Worm (Caenorhabditis elegans) whole organism, L3 larva: Measurements from ENCODE around the gene pkc-1.

Experiments used
- R02D3.7 ChIP-seq: fragments of 150-350 bp; optimal IDR thresholded peaks from 2 replicates; lab custom pipeline; 2014; ENCODE audit warnings: missing biosample characterization, missing genetic modification characterization
- ZK546.5 ChIP-seq: sonication (generic microtip); optimal IDR thresholded peaks from 2 replicates; lab custom pipeline; 2017; ENCODE audit warnings: missing biosample characterization, missing genetic modification characterization
- aly-2 ChIP-seq: fragments of 150-350 bp; optimal IDR thresholded peaks from 2 replicates; lab custom pipeline; 2014; ENCODE audit warnings: missing biosample characterization, missing genetic modification characterization
- ama-1 ChIP-seq: fragments of 150-350 bp; optimal IDR thresholded peaks from 2 replicates; lab custom pipeline; 2018
- ceh-16 ChIP-seq: sonication (generic microtip); optimal IDR thresholded peaks from 2 replicates; lab custom pipeline; 2017; ENCODE audit warnings: missing biosample characterization, missing genetic modification characterization
- ceh-28 ChIP-seq: fragments of 150-350 bp; optimal IDR thresholded peaks from 2 replicates; lab custom pipeline; 2014; ENCODE audit warnings: missing biosample characterization, missing genetic modification reagents, missing genetic modification characterization
- ceh-82 ChIP-seq: fragments of 150-350 bp; optimal IDR thresholded peaks from 2 replicates; lab custom pipeline; 2014; ENCODE audit warnings: missing biosample characterization, missing genetic modification characterization
- daf-12 ChIP-seq: fragments of 150-350 bp; optimal IDR thresholded peaks from 2 replicates; lab custom pipeline; 2014; ENCODE audit warnings: missing biosample characterization, missing genetic modification reagents, missing genetic modification characterization
- egl-27 ChIP-seq: sonication (generic microtip); optimal IDR thresholded peaks from 4 replicates; lab custom pipeline; 2017; ENCODE audit warnings: missing biosample characterization, missing genetic modification reagents, missing genetic modification characterization
- egl-5 ChIP-seq: fragments of 150-350 bp; optimal IDR thresholded peaks from 2 replicates; lab custom pipeline; 2017; ENCODE audit warnings: missing biosample characterization, missing genetic modification reagents, missing genetic modification characterization, inconsistent platforms
- elt-2 ChIP-seq: sonication (generic microtip); optimal IDR thresholded peaks from 2 replicates; lab custom pipeline; 2016; ENCODE audit warnings: missing genetic modification reagents, mild to moderate bottlenecking, missing genetic modification characterization, missing compliant biosample characterization
- elt-3 ChIP-seq, 3 experiments: fragments of 150-350 bp in 1 of 3; sonication (generic microtip) in 2 of 3; optimal IDR thresholded peaks; 2 replicates in 2 of 3; 4 replicates in 1 of 3; lab custom pipeline; 2014 to 2017; ENCODE audit warnings: missing biosample characterization in 3 of 3, missing genetic modification characterization in 3 of 3
- eor-1 ChIP-seq, 2 experiments: fragments of 150-350 bp; optimal IDR thresholded peaks; 2 replicates each; lab custom pipeline; 2014 to 2018; ENCODE audit warnings: missing biosample characterization in 2 of 2, missing genetic modification characterization in 2 of 2
- fkh-2 ChIP-seq: fragments of 150-350 bp; optimal IDR thresholded peaks from 2 replicates; lab custom pipeline; 2014; ENCODE audit warnings: missing biosample characterization, missing genetic modification reagents, missing genetic modification characterization
- fos-1 ChIP-seq: fragments of 150-350 bp; optimal IDR thresholded peaks from 2 replicates; lab custom pipeline; 2014; ENCODE audit warnings: missing biosample characterization, missing genetic modification characterization
- hmg-11 ChIP-seq: sonication (generic microtip); optimal IDR thresholded peaks from 2 replicates; lab custom pipeline; 2016; ENCODE audit warnings: missing genetic modification characterization, missing compliant biosample characterization
- jun-1 ChIP-seq: fragments of 150-350 bp; optimal IDR thresholded peaks from 2 replicates; lab custom pipeline; 2014; ENCODE audit warnings: missing biosample characterization, missing genetic modification reagents, missing genetic modification characterization
- lin-15B ChIP-seq: fragments of 150-350 bp; optimal IDR thresholded peaks from 2 replicates; lab custom pipeline; 2014; ENCODE audit warnings: missing biosample characterization, missing genetic modification characterization
- lin-39 ChIP-seq: fragments of 150-350 bp; optimal IDR thresholded peaks from 2 replicates; lab custom pipeline; 2018; ENCODE audit warnings: missing biosample characterization, missing genetic modification reagents, missing genetic modification characterization
- lsy-12 ChIP-seq: sonication (generic microtip); optimal IDR thresholded peaks from 2 replicates; lab custom pipeline; 2016; ENCODE audit warnings: mild to moderate bottlenecking, missing genetic modification characterization, missing compliant biosample characterization
- mdl-1 ChIP-seq: fragments of 150-350 bp; optimal IDR thresholded peaks from 2 replicates; lab custom pipeline; 2014; ENCODE audit warnings: missing biosample characterization, missing genetic modification characterization
- mml-1 ChIP-seq: fragments of 150-350 bp; sonication (generic microtip); optimal IDR thresholded peaks from 3 replicates; lab custom pipeline; 2014; ENCODE audit warnings: missing biosample characterization, missing genetic modification characterization
- nhr-11 ChIP-seq: fragments of 150-350 bp; optimal IDR thresholded peaks from 2 replicates; lab custom pipeline; 2014; ENCODE audit warnings: missing biosample characterization, missing genetic modification characterization
- nhr-12 ChIP-seq: fragments of 150-350 bp; optimal IDR thresholded peaks from 2 replicates; lab custom pipeline; 2014; ENCODE audit warnings: missing biosample characterization, missing genetic modification characterization
- nhr-23 ChIP-seq: fragments of 150-350 bp; optimal IDR thresholded peaks from 2 replicates; lab custom pipeline; 2014; ENCODE audit warnings: missing biosample characterization, missing genetic modification reagents, missing genetic modification characterization
- nhr-237 ChIP-seq: fragments of 150-350 bp; optimal IDR thresholded peaks from 2 replicates; lab custom pipeline; 2014; ENCODE audit warnings: missing biosample characterization, missing genetic modification characterization
- nhr-25 ChIP-seq: sonication (generic microtip); optimal IDR thresholded peaks from 2 replicates; lab custom pipeline; 2017; ENCODE audit warnings: missing biosample characterization, missing genetic modification characterization
- nhr-28 ChIP-seq: fragments of 150-350 bp; optimal IDR thresholded peaks from 2 replicates; lab custom pipeline; 2014; ENCODE audit warnings: missing biosample characterization, missing genetic modification characterization
- nhr-67 ChIP-seq: fragments of 150-350 bp; optimal IDR thresholded peaks from 2 replicates; lab custom pipeline; 2014; ENCODE audit warnings: missing biosample characterization, missing genetic modification characterization
- nhr-76 ChIP-seq: fragments of 150-350 bp; sonication (generic microtip); optimal IDR thresholded peaks from 5 replicates; lab custom pipeline; 2014; ENCODE audit warnings: missing biosample characterization, missing genetic modification characterization
- nhr-77 ChIP-seq: fragments of 150-350 bp; optimal IDR thresholded peaks from 2 replicates; lab custom pipeline; 2014; ENCODE audit warnings: missing biosample characterization, missing genetic modification characterization
- pha-4 ChIP-seq: fragments of 150-350 bp; optimal IDR thresholded peaks from 2 replicates; lab custom pipeline; 2014; ENCODE audit warnings: missing biosample characterization, missing genetic modification reagents, missing genetic modification characterization
- pqm-1 ChIP-seq: fragments of 150-350 bp; optimal IDR thresholded peaks from 2 replicates; lab custom pipeline; 2017; ENCODE audit warnings: missing biosample characterization, missing genetic modification characterization, inconsistent platforms
- sea-2 ChIP-seq: fragments of 150-350 bp; sonication (generic microtip); optimal IDR thresholded peaks from 4 replicates; lab custom pipeline; 2014; ENCODE audit warnings: missing biosample characterization, missing genetic modification reagents, missing genetic modification characterization
- skn-1 ChIP-seq: fragments of 150-350 bp; optimal IDR thresholded peaks from 2 replicates; lab custom pipeline; 2014; ENCODE audit warnings: missing biosample characterization, missing genetic modification characterization
- snpc-4 ChIP-seq: fragments of 150-350 bp; optimal IDR thresholded peaks from 2 replicates; lab custom pipeline; 2014; ENCODE audit warnings: missing biosample characterization, missing genetic modification characterization
- tbx-2 ChIP-seq: sonication (generic microtip); optimal IDR thresholded peaks from 2 replicates; lab custom pipeline; 2016; ENCODE audit warnings: mild to moderate bottlenecking, missing genetic modification characterization, missing compliant biosample characterization
- unc-39 ChIP-seq: sonication (generic microtip); optimal IDR thresholded peaks from 4 replicates; lab custom pipeline; 2017; ENCODE audit warnings: missing biosample characterization, missing genetic modification characterization
- unc-62 ChIP-seq: fragments of 150-350 bp; sonication (generic microtip); optimal IDR thresholded peaks from 4 replicates; lab custom pipeline; 2014; ENCODE audit warnings: missing biosample characterization, missing genetic modification reagents, missing genetic modification characterization
- zag-1 ChIP-seq: fragments of 150-350 bp; optimal IDR thresholded peaks from 2 replicates; lab custom pipeline; 2014; ENCODE audit warnings: missing biosample characterization, missing genetic modification characterization
- ztf-11 ChIP-seq: fragments of 150-350 bp; optimal IDR thresholded peaks from 2 replicates; lab custom pipeline; 2014; ENCODE audit warnings: missing biosample characterization, missing genetic modification characterization
- ztf-4 ChIP-seq: fragments of 150-350 bp; optimal IDR thresholded peaks from 2 replicates; lab custom pipeline; 2014; ENCODE audit warnings: missing biosample characterization, missing genetic modification characterization

pkc-1 gene

ce11 chrV:12004501-12004940 is 27.4 kb downstream of the pkc-1 start:
- peak; percentile 1 for TF ChIP-seq fos-1 (tag; lab: Kevin White, UChicago)
- no peak for TF ChIP-seq skn-1 (tag; lab: Kevin White, UChicago)
- TF ChIP-seq mml-1 (tag; lab: Kevin White, UChicago), result no peak
- TF ChIP-seq elt-2 (tag; lab: Kevin White, UChicago), result peak; percentile 35
- TF ChIP-seq ceh-82 (tag; lab: Kevin White, UChicago), result no peak
- no peak for TF ChIP-seq elt-3 (tag; optimal IDR thresholded peaks at IDR 0.05; lab: Kevin White, UChicago)
- no peak for TF ChIP-seq lin-39 (tag; lab: Kevin White, UChicago)
- TF ChIP-seq nhr-23 (tag; lab: Kevin White, UChicago), result no peak
- TF ChIP-seq ceh-28 (tag; lab: Kevin White, UChicago), result peak; percentile 43
- no peak for TF ChIP-seq lin-15B
- no peak for TF ChIP-seq ama-1
- TF ChIP-seq ceh-16 (tag; lab: Kevin White, UChicago), result no peak
- TF ChIP-seq tbx-2 (tag; lab: Kevin White, UChicago), result no peak
- peak; percentile 77 for TF ChIP-seq aly-2 (tag; lab: Kevin White, UChicago)
- TF ChIP-seq nhr-77 (tag; lab: Kevin White, UChicago), result no peak
- no peak for TF ChIP-seq egl-27 (tag; lab: Kevin White, UChicago)
- TF ChIP-seq nhr-76 (tag; lab: Kevin White, UChicago), result no peak
- no peak for TF ChIP-seq fkh-2 (tag; lab: Kevin White, UChicago)
- no peak for TF ChIP-seq nhr-237 (tag; lab: Kevin White, UChicago)
- TF ChIP-seq ZK546.5 (tag; lab: Kevin White, UChicago), result no peak
- no peak for TF ChIP-seq ztf-11 (tag; lab: Kevin White, UChicago)
- no peak for TF ChIP-seq eor-1 (tag; optimal IDR thresholded peaks at IDR 0.05; lab: Kevin White, UChicago)
- no peak for TF ChIP-seq hmg-11 (tag; lab: Kevin White, UChicago)
- no peak for TF ChIP-seq pqm-1 (tag; lab: Kevin White, UChicago)
- TF ChIP-seq nhr-25 (tag; lab: Kevin White, UChicago), result no peak
- TF ChIP-seq unc-39, result no peak
- TF ChIP-seq lsy-12 (tag; lab: Kevin White, UChicago), result no peak
- TF ChIP-seq jun-1 (tag; lab: Kevin White, UChicago), result peak; percentile 4
- no peak for TF ChIP-seq mdl-1 (tag; lab: Kevin White, UChicago)
- TF ChIP-seq snpc-4 (tag; lab: Kevin White, UChicago), result no peak
- TF ChIP-seq unc-62 (GFP tag; lab: Kevin White, UChicago), result no peak
- TF ChIP-seq zag-1 (tag; lab: Kevin White, UChicago), result no peak
- no peak for TF ChIP-seq sea-2 (GFP tag; lab: Kevin White, UChicago)
- no peak for TF ChIP-seq nhr-11 (tag; lab: Kevin White, UChicago)
- no peak for TF ChIP-seq nhr-67 (tag; lab: Kevin White, UChicago)
- no peak for TF ChIP-seq pha-4 (tag; lab: Kevin White, UChicago)
- no peak for TF ChIP-seq daf-12 (tag; lab: Kevin White, UChicago)
- TF ChIP-seq nhr-12 (tag; lab: Kevin White, UChicago), result no peak
- no peak for TF ChIP-seq R02D3.7 (tag; lab: Kevin White, UChicago)
- no peak for TF ChIP-seq egl-5 (tag; lab: Kevin White, UChicago)

- TF ChIP-seq fkh-2 (tag; lab: Kevin White, UChicago) (no peak), egl-27 (tag; lab: Kevin White, UChicago) (no peak), nhr-77 (tag; lab: Kevin White, UChicago) (no peak), nhr-12 (tag; lab: Kevin White, UChicago) (no peak), nhr-25 (tag; lab: Kevin White, UChicago) (no peak), skn-1 (tag; lab: Kevin White, UChicago) (no peak), ztf-4 (tag; lab: Kevin White, UChicago) (no peak), ceh-28 (tag; lab: Kevin White, UChicago) (no peak), ceh-16 (tag; lab: Kevin White, UChicago) (no peak), sea-2 (GFP tag; lab: Kevin White, UChicago) (no peak), pqm-1 (tag; lab: Kevin White, UChicago) (peak; percentile 94), nhr-23 (tag; lab: Kevin White, UChicago) (no peak), nhr-67 (tag; lab: Kevin White, UChicago) (no peak), ztf-11 (tag; lab: Kevin White, UChicago) (no peak), nhr-28 (tag; lab: Kevin White, UChicago) (no peak), pha-4 (tag; lab: Kevin White, UChicago) (peak; percentile 54), elt-2 (tag; lab: Kevin White, UChicago) (peak; percentile 93), R02D3.7 (tag; lab: Kevin White, UChicago) (no peak), egl-5 (tag; lab: Kevin White, UChicago) (no peak), ama-1 (no peak), nhr-76 (tag; lab: Kevin White, UChicago) (no peak), zag-1 (tag; lab: Kevin White, UChicago) (no peak), lin-39 (tag; lab: Kevin White, UChicago) (no peak), snpc-4 (tag; lab: Kevin White, UChicago) (no peak)
Observed at ce11 chrV:12002866-12003485, 29.0 kb downstream of the pkc-1 start, which contains the start of gene cpr-9. Gene cpr-9 (plus strand): TSS chrV:12003053.
